Fruit fly (Drosophila melanogaster): Measurements from ENCODE around the gene RhoGAP5A.

RhoGAP5A gene

DNA sequence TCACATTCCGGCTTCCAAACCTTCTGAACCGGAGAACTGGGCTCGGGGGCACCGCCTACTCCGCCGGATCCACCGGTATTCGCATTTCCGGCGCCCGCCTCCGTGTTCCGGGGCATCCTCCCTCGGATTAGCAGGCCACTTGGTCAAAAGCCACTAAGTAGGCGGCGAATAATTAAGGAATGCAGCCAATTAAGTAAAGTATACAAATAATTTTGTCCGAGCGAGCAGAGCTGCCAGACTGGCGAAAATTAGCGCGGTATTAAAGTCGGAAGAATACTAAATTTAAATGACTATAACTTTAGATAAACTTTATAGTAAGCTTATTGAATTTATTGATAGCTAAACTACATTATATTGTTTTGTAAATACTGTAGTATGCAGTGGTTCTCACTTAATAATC lies at the start of gene RhoGAP5A:
TSS of gene RhoGAP5A (minus strand) at position 245 of the 400 bp plus-strand sequence.
- no peak for TF ChIP-seq noc (tag; optimal IDR thresholded peaks at IDR 0.05)

DNA sequence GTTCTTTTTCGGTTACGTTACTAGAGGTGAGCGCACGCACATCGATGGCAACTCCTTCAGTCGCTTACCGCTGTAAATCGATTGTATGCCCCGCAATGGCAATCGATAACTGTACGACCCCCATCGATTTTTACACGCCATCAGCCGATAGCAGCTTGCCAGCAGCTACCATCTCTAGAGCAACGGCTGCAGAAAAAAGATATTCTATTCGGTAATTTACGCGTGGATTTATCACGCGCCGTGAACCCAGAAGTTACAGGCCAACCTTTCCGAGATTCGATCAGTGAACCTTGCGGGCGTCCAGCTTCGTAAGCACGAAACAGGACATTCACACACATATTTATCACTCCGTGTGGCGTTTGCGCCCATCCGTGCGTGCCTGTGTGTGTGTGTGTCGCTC lies 47.3 kb upstream of the RhoGAP5A start, which contains the start of the genes Sirt4 and CG4119:
TSS of gene Sirt4 (minus strand) at position 39 of the 400 bp plus-strand sequence.
TSS of gene CG4119 (plus strand) at position 151 of the 400 bp plus-strand sequence.
- TF ChIP-seq noc (tag; optimal IDR thresholded peaks at IDR 0.05), result peak; percentile 26

DNA sequence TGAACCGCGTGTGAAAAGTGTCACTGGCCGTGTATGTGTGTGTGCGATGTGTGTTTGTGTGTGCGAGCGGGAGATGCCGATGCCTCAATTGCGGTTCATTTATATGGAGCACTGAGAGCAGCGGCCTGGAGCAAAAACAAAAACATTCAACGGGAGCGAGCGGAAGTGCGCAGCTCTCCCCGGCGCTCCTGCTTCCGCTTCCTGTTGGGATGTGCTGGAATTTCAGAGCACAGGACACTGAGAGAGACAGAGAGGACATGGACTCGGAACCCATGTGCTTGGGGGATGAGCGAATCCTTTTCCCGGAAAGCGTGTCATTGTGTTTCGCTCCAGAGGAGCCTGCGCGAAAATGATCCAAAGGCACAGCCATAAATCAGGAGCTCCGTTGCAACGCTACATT lies 45.6 kb upstream of the RhoGAP5A start:
- TF ChIP-seq noc (tag; optimal IDR thresholded peaks at IDR 0.05), result no peak

DNA sequence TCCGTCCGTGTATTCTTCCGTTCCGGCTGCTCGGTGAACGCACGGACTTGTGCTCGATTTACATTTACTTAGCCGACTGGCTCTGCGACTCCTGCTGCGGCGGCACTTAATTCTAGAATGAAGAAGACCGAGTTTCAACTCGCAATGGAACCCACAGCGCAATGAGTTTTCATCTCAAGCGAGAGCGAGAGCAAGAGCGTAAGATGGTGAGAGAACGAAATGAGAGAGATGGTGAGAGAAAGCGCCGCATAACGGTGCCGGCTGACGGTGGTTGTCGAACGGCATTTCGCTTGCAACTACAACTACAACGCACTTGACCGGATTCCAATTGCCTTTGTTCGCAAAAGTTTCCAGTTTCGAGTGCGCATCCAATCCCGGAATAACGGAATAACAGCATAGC lies 44.2 kb upstream of the RhoGAP5A start, which contains the start of gene OtopLc:
TSS of gene OtopLc (minus strand) at position 101 of the 400 bp plus-strand sequence.
- TF ChIP-seq noc (tag; optimal IDR thresholded peaks at IDR 0.05), result no peak

DNA sequence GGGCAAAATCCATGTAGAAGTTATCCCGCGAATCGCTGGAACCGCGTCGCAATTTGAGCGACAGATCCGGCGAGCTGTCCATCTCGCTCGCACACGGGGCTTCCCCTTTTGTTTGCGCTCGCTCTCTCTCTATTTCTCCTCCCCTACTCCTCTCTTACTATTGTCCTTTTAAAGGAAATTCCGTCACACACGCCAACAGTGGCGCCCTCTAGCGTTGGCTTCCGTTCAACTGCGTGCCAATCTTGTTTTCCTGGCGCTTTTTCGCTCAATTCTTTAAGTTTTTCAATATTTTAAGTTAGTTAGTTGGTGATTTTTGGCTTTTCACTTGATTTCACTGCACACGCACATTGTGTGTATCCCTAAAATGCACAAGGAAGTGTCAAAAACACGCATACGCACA lies 43.4 kb upstream of the RhoGAP5A start:
- no peak for TF ChIP-seq noc (tag; optimal IDR thresholded peaks at IDR 0.05)

DNA sequence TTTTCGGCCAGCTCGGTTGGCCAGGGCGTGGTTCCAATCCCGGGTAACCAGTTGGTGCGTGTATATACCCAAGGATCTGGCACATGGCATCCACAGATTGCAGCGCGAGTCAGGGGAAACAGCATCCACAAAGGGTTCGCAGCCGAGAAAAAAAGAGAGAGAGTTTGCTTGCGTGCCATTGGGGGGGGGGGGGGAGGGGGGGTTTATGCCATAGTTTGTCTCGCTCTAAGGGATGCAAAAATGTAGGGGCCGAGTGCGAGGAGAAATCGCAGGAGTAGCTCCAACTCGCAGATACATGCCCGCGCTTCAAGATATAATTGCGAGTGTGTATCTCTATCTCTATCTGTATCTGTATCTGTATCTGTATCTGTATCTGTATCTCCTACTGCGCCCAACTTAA lies 31.4 kb upstream of the RhoGAP5A start:
- no peak for TF ChIP-seq noc (tag; optimal IDR thresholded peaks at IDR 0.05)

DNA sequence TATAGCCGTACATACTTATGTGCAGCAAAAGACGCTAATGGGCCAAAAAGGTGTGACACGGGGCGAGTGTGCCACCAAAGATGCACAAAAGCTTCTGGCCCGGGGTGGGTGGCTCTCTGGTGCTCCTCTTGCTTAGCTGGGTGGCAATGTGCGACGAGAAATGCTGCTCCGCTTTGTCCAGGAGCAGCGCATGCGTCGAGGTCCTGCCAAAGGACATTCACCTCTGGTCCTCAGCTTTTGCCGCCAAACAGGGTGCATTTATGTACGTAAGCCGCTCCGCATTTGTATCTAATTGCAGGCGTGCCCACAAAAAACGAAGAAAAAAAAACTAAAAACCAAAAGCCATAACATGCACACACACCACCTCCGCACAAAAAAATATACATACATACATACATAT lies 30.8 kb upstream of the RhoGAP5A start:
- no peak for TF ChIP-seq noc (tag; optimal IDR thresholded peaks at IDR 0.05)

DNA sequence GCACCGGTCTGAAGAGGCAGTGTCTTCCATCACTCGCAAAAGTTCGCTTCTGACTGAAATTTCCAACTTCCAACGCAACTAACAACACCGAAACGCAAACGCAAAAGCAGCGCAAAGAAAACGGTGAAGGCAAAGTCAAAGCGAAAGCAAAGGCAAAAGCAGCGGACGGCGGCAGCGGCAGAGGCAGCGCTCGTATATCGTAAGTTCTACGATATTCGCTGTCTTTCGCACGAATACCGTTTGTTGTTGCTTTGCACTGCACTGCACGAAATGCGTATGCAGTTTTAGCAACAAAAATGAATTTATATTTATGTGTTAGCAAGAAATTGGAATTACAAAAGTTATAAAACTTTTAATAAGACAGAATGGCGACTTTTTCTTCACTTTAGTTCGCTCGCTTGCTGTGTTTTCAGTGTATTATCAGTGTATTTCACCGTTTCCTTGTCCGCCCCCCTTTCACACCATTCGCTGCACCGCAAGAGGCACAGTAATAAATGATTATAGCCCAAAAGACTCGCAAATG lies 29.9 kb upstream of the RhoGAP5A start, which contains the start of gene OtopLa:
TSS of gene OtopLa (minus strand) at position 51 of the 523 bp plus-strand sequence.
- no peak for TF ChIP-seq noc (tag; optimal IDR thresholded peaks at IDR 0.05)

DNA sequence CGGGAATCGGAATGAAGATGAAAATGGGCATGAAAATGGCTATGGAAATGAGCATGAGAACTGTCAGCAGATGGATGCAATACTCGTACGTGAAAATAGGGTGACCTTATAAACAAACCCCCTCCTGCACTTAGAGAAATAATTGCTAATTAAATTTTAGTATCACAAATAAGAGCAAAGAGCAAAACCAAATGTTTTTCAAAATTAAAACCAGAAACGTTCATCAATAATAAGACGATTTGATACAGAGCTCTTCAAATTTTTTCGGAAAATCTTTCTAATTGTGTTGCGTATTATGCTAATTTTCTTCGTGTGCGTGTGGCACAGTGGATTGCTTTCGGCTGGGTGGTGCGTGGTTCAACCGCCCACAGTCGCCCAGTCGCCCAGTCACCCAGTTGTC lies 27.6 kb upstream of the RhoGAP5A start:
- TF ChIP-seq noc (tag; optimal IDR thresholded peaks at IDR 0.05), result no peak

DNA sequence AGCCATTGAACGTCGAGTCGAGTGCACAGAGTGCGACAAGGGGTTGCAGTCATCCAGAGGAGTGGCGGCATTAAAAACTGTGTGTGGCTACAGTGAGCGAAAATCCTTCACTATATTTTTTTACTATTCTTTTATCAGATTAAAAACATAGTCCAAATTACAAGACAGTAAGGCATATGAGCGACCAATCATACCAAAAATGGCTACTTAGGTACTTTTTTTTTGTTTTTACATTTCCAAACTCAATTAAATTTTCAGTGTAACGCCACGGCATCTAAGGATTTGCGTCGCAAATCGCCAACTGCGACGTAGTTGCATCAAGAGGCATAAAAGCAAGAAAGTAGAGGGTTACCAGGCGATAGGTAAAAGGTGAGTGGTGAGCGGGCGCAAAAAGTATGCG lies 20.5 kb upstream of the RhoGAP5A start:
- no peak for TF ChIP-seq noc (tag; optimal IDR thresholded peaks at IDR 0.05)

DNA sequence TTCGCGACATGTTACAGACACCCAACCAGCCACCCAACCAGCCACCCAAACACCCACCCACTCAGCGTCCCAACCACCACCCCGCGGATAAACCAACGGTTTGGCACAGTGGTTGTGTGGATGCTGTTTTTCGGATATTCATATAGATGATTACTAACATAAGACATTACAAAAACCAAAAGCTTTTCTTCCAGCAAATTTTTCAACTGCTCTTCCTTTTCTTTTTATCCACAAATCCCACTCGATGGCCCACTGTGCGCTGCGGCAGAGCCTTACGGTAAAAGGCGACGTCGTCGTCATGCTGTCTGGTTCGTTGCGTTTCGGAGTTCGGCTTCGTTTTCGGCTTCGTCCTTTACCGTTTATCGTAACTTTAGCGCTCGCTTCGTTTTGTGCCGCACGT lies 20.0 kb upstream of the RhoGAP5A start:
- no peak for TF ChIP-seq noc (tag; optimal IDR thresholded peaks at IDR 0.05)

DNA sequence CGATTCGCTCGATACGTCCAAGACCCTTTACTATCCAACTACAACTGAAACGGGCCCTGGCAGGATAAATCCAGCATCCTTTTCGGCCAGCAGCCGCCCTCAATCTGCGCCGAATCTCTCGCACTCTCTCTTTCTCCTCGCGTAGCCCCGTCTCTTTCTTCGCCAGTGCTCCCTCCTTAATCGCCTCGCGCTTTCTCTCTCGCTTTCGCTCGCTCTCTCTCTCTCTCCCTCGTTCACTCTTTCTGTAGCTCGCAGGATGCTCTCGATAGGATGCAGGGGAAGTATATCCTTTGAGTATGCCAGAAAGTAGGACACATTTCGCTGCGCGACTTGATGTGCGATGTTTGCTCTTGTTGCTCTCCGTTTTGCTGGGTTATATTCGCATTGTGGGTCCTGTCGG lies 18.9 kb upstream of the RhoGAP5A start:
- TF ChIP-seq noc (tag; optimal IDR thresholded peaks at IDR 0.05), result no peak

DNA sequence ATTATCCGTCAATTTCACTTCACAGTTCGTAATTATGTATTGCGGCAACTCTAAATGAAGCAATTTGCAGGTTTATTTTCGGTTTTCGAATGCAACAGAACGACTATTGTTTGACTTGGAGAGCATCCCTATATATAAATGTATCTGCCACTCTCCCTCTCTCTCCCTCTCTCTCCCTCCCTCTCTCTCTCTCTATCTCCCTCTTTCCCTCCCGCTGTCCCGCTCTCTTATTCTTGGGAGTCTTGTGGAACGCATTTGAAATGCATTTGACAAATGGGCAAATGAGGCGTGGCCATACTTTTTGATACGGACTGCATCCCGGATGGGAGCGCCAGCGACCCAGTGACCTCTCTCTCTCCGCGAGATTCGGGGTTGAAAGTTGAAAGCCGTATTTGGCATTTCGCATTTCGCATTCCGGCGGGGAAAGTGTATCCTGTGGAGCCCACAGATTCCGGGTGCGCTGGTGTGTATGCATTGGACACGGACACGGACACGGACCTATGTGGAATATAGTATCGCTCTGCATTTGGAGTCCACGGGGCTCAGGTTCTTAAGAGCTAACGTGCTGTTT lies 18.0 kb upstream of the RhoGAP5A start:
- no peak for TF ChIP-seq noc (tag; optimal IDR thresholded peaks at IDR 0.05)

DNA sequence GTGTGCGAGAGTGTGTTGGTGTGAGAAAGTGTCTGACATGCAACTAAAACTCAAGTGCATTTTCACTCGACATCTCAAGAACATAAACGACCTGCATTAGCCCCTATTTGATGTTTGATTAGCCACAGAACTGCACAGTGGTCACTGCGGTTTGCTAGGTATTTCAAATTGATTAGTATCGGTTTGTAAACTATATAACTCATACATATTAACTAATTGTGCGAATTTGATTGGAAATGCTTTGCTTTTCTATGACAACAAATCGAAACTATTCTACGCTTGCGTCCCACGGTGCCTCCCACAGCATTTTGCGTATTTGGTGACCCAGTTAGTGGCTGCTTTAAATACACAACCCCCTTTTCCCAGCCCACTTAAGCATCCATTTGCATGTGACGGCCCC lies 16.1 kb upstream of the RhoGAP5A start:
- no peak for TF ChIP-seq noc (tag; optimal IDR thresholded peaks at IDR 0.05)

DNA sequence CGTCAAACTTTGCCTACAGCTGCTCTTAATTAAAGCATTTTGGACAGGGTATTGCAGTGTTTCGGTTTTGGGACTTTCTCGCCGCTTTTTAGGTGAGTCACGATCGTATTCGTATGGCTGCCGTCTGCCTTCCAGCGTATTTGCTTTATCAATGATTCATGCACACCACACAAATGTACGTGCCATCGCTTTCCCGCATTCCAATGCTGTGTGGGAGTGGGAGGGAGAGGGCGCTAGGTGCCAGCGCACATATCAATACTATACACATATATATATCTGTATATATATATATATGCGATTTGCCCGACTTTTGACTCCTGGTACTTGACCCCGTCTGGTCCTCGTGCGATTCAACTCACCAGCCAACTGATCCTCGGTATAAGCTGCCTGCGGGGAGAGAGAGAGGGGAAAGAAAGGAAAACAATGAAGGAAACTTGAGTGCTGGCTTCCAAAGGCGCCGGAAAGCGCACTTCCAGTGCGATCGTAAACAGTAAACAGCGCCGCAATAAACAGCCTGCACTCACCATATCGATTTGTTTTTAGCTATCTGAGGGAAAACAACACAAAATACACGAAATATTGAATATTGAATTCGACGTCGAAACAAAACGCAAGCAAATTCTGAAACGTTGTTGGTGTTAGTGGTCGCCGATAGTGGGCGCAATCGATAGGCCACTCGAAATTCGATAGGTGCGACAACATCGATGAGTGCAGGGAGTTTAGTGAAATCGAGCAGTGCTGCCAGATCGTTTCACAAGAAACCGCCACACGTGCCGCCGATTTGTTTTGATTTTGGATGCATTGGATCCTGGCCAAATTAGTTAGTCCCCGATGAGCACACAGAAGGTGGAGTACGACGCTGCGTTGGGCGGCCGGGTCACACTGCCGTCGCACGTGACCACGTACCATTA lies 3.5 kb upstream of the RhoGAP5A start, which contains the start of the genes Mlc-c and Pop1:
TSS of gene Mlc-c (minus strand) at position 647 of the 911 bp plus-strand sequence.
TSS of gene Pop1 (plus strand) at position 756 of the 911 bp plus-strand sequence.
- TF ChIP-seq noc (tag; optimal IDR thresholded peaks at IDR 0.05), result no peak

DNA sequence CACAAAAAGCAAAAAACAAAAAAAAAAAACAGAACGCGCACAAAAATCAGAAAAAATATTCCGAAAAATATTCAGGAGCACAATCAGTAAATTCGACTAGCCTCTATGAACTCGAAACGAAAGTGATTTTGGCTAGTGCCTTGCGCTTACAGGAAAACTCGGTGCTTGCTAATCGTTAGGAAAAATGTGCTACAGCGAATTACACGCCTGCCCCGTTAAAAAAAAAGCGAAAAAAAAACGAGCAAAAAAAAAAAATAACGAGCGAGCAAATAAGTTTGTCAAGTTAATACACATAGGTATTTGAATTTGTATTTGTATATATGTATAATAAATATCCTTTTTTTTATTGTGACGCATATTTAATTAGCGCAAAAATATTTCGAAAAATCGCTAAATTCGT lies 2.3 kb downstream of the RhoGAP5A start, which contains the start of gene CG34434:
TSS of gene CG34434 (minus strand) at position 101 of the 400 bp plus-strand sequence.
- TF ChIP-seq noc (tag; optimal IDR thresholded peaks at IDR 0.05), result no peak

Measured in whole organism, larva.